Fruit fly (Drosophila melanogaster): ENCODE results near the gene ng1.

The ng1 gene

DNA sequence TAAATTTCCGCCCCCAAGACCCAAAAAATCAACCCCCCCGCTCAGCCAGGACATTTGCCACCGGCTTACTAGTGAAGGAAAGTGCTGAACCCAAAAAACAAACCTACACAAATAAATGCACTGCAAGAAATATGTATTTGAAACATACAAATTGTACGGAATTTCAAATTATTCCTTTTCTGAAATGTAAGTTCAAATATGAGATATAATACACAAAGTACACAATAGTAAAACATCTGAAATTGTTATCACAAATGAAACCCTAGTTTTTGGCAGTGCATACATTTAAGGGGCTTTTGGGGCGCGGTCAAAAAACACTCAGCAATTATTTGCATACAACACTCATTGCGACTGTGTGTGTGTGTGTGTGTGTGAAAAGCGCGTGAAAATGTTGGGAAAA, 48.4 kb upstream of the ng1 start (continued):
- no peak for TF ChIP-seq salm (tag; optimal IDR thresholded peaks at IDR 0.05)
- peak; percentile 6 for TF ChIP-seq CoRest (tag; optimal IDR thresholded peaks at IDR 0.05)
- no peak for TF ChIP-seq CG7745 (tag; optimal IDR thresholded peaks at IDR 0.05)
- no peak for TF ChIP-seq Stat92E (GFP tag; optimal IDR thresholded peaks at IDR 0.05)
- peak; percentile 2 for TF ChIP-seq CG13894 (tag; optimal IDR thresholded peaks at IDR 0.05)
- TF ChIP-seq Neu2 (GFP tag; optimal IDR thresholded peaks at IDR 0.05; ENCODE audit: borderline replicate concordance): no peak
- TF ChIP-seq CG8290 (GFP tag; optimal IDR thresholded peaks at IDR 0.05): no peak
- peak in 1 of 2 experiments; percentile 56 for TF ChIP-seq CG8290 (tag; optimal IDR thresholded peaks at IDR 0.05)
- no peak for TF ChIP-seq Spps (tag; optimal IDR thresholded peaks at IDR 0.05)
- peak; percentile 8 to 16 for TF ChIP-seq Pdp1 (GFP tag; optimal IDR thresholded peaks at IDR 0.05)
- no peak for TF ChIP-seq insv (GFP tag; optimal IDR thresholded peaks at IDR 0.05)
- peak in 1 of 2 experiments; percentile 30 for TF ChIP-seq bsh (GFP tag; optimal IDR thresholded peaks at IDR 0.05)
- peak; percentile 28 for TF ChIP-seq fd96Cb (tag; optimal IDR thresholded peaks at IDR 0.05)
- peak; percentile 9 for TF ChIP-seq ind (GFP tag; optimal IDR thresholded peaks at IDR 0.05)
- TF ChIP-seq CG15696 (tag; optimal IDR thresholded peaks at IDR 0.05): no peak
- no peak for TF ChIP-seq sna (GFP tag; IDR thresholded peaks at IDR 0.05; ENCODE audit: partially characterized antibody)
- TF ChIP-seq dpn (GFP tag; optimal IDR thresholded peaks at IDR 0.05): peak; percentile 15 to 46
- no peak for TF ChIP-seq CG11723 (GFP tag; optimal IDR thresholded peaks at IDR 0.05)
- no peak for TF ChIP-seq exex (tag; optimal IDR thresholded peaks at IDR 0.05)
- no peak for TF ChIP-seq Myb (GFP tag; optimal IDR thresholded peaks at IDR 0.05)
- no peak for TF ChIP-seq CG10959 (GFP tag; IDR thresholded peaks at IDR 0.05)
- no peak for TF ChIP-seq CG42726 (GFP tag; IDR thresholded peaks at IDR 0.05; ENCODE audit: partially characterized antibody)
- TF ChIP-seq bbx (GFP tag; IDR thresholded peaks at IDR 0.05; ENCODE audit: partially characterized antibody): no peak
- peak; percentile 17 for TF ChIP-seq NfI (GFP tag; optimal IDR thresholded peaks at IDR 0.05)
- no peak for TF ChIP-seq CG30020 (tag; optimal IDR thresholded peaks at IDR 0.05)
- TF ChIP-seq mam (GFP tag; optimal IDR thresholded peaks at IDR 0.05): peak; percentile 23
- TF ChIP-seq CG6689 (GFP tag; IDR thresholded peaks at IDR 0.05): peak; percentile 30; the same call in 1 of the 2 replicates
- TF ChIP-seq lola (GFP tag; optimal IDR thresholded peaks at IDR 0.05): no peak
- peak; percentile 61; the same call in 1 of the 2 replicates for TF ChIP-seq vvl (GFP tag; IDR thresholded peaks at IDR 0.05)
- TF ChIP-seq CG13296 (GFP tag; optimal IDR thresholded peaks at IDR 0.05): no peak
- TF ChIP-seq CG4730 (GFP tag; IDR thresholded peaks at IDR 0.05): 0 out of 2 replicates have a peak, but pooled peaks have one; percentile 16
- no peak for TF ChIP-seq ro (GFP tag; IDR thresholded peaks at IDR 0.05)
- TF ChIP-seq tup (GFP tag; optimal IDR thresholded peaks at IDR 0.05): no peak
- TF ChIP-seq ATbp (GFP tag; optimal IDR thresholded peaks at IDR 0.05): peak; percentile 6
- no peak for TF ChIP-seq crc (GFP tag; optimal IDR thresholded peaks at IDR 0.05)
- TF ChIP-seq NC2β (GFP tag; optimal IDR thresholded peaks at IDR 0.05): no peak
- peak; percentile 34 for TF ChIP-seq CG15269 (tag; optimal IDR thresholded peaks at IDR 0.05)
- no peak for TF ChIP-seq CG3726 (GFP tag; IDR thresholded peaks at IDR 0.05)
- no peak for TF ChIP-seq gcm2 (GFP tag; optimal IDR thresholded peaks at IDR 0.05)
- TF ChIP-seq CG12236 (GFP tag; optimal IDR thresholded peaks at IDR 0.05): no peak
- no peak for TF ChIP-seq Camta (GFP tag; optimal IDR thresholded peaks at IDR 0.05)
- no peak for TF ChIP-seq pzg (GFP tag; optimal IDR thresholded peaks at IDR 0.05)
- no peak for TF ChIP-seq Hmx (GFP tag; optimal IDR thresholded peaks at IDR 0.05)
- peak; percentile 5 for TF ChIP-seq pum (GFP tag; optimal IDR thresholded peaks at IDR 0.05)
- TF ChIP-seq CG3281 (GFP tag; optimal IDR thresholded peaks at IDR 0.05): peak; percentile 30
- TF ChIP-seq ci (GFP tag; IDR thresholded peaks at IDR 0.05): 0 out of 3 replicates have a peak, but pooled peaks have one; percentile 45
- no peak for TF ChIP-seq CG4820 (GFP tag; optimal IDR thresholded peaks at IDR 0.05)
- peak; percentile 23 for TF ChIP-seq CG13424 (tag; optimal IDR thresholded peaks at IDR 0.05)
- no peak for TF ChIP-seq cad (GFP tag; optimal IDR thresholded peaks at IDR 0.05)
- no peak for TF ChIP-seq inv (GFP tag; IDR thresholded peaks at IDR 0.05; ENCODE audit: partially characterized antibody)

Data from whole organism, embryonic.